Fruit fly (Drosophila melanogaster) whole organism, prepupa: ENCODE results near the gene CG33325.

Experiments used
- CG3919 ChIP-seq: fragments of 200-800 bp; sonication (Bioruptor generic); optimal IDR thresholded peaks from 3 replicates; lab custom pipeline; 2016; ENCODE audit warnings: missing biosample characterization, missing genetic modification characterization
- CG8119 ChIP-seq: fragments of 200-800 bp; sonication (Bioruptor generic); IDR thresholded peaks from 3 replicates; pipeline ENCODE4 v1.3.6; 2022; ENCODE audit warnings: missing biosample characterization, missing genetic modification characterization
- Lpt ChIP-seq: fragments of 200-800 bp; sonication (Bioruptor generic); optimal IDR thresholded peaks from 3 replicates; lab custom pipeline; 2016; ENCODE audit warnings: missing biosample characterization, missing genetic modification characterization
- OdsH ChIP-seq: fragments of 200-800 bp; sonication (Bioruptor generic); optimal IDR thresholded peaks from 3 replicates; lab custom pipeline; 2016; ENCODE audit warnings: missing biosample characterization, missing genetic modification characterization
- Smox ChIP-seq: fragments of 200-800 bp; sonication (Bioruptor generic); optimal IDR thresholded peaks from 3 replicates; lab custom pipeline; 2016; ENCODE audit warnings: missing biosample characterization, missing genetic modification characterization
- Sox15 ChIP-seq: fragments of 200-800 bp; sonication (Bioruptor generic); optimal IDR thresholded peaks from 3 replicates; lab custom pipeline; 2016; ENCODE audit warnings: missing biosample characterization, missing genetic modification characterization
- dsx ChIP-seq: fragments of 200-800 bp; optimal IDR thresholded peaks from 3 replicates; lab custom pipeline; 2019; ENCODE audit warnings: missing biosample characterization, mild to moderate bottlenecking, missing genetic modification characterization, moderate library complexity; ENCODE audit not compliant: poor library complexity, severe bottlenecking
- esn ChIP-seq: fragments of 200-800 bp; sonication (Bioruptor generic); optimal IDR thresholded peaks from 2 replicates; lab custom pipeline; 2016; ENCODE audit warnings: missing biosample characterization, mild to moderate bottlenecking, missing genetic modification characterization, moderate library complexity
- salr ChIP-seq, 2 experiments: fragments of 200-800 bp; sonication (Bioruptor generic); optimal IDR thresholded peaks; 3 replicates each; lab custom pipeline; 2016 to 2018; ENCODE audit warnings: missing biosample characterization in 2 of 2, missing genetic modification characterization in 2 of 2, mild to moderate bottlenecking in 1 of 2

dm6 chr3R:8676560-8677000, 3.3 kb downstream of the CG33325 start, which contains the start of the genes Unc50, CG11755 and CG8043:
- TF ChIP-seq CG3919 (peak; percentile 74), CG8119 (peak; percentile 51; the same call in 1 of the 3 replicates), Sox15 (GFP tag; lab: Kevin White, UChicago) (peak; percentile 62), esn (GFP tag; lab: Kevin White, UChicago) (peak; percentile 86), dsx (GFP tag; lab: Kevin White, UChicago) (no peak), Smox (peak; percentile 81), Lpt (GFP tag; lab: Kevin White, UChicago) (peak; percentile 14), salr (GFP tag; optimal IDR thresholded peaks at IDR 0.05; lab: Kevin White, UChicago) (peak in 1 of 2 experiments; percentile 24), OdsH (GFP tag; lab: Kevin White, UChicago) (peak; percentile 81)
